Worm (Caenorhabditis elegans): ENCODE results near the gene C03H5.9.
A peak's percentile ranks its signal among the peaks of the same experiment; 100 is the strongest.

The C03H5.9 gene

ce11 chrII:378351-378750 is at the start of gene C03H5.9:
Gene C03H5.9, plus strand, starts transcription at chrII:378651.
- TF ChIP-seq nhr-76 (tag; optimal IDR thresholded peaks at IDR 0.05): no peak
- TF ChIP-seq nhr-12 (tag; optimal IDR thresholded peaks at IDR 0.05): no peak
- TF ChIP-seq mdl-1 (tag; optimal IDR thresholded peaks at IDR 0.05): no peak
- no peak for TF ChIP-seq unc-62 (GFP tag; optimal IDR thresholded peaks at IDR 0.05)
- no peak for TF ChIP-seq eor-1 (tag; optimal IDR thresholded peaks at IDR 0.05)
- TF ChIP-seq zag-1 (tag; optimal IDR thresholded peaks at IDR 0.05): no peak
- TF ChIP-seq egl-5 (tag; optimal IDR thresholded peaks at IDR 0.05): no peak
- no peak for TF ChIP-seq mml-1 (tag; optimal IDR thresholded peaks at IDR 0.05)
- no peak for TF ChIP-seq nhr-28 (tag; optimal IDR thresholded peaks at IDR 0.05)
- no peak for TF ChIP-seq ceh-16 (tag; optimal IDR thresholded peaks at IDR 0.05)
- no peak for TF ChIP-seq ZK546.5 (tag; optimal IDR thresholded peaks at IDR 0.05)
- no peak for TF ChIP-seq ztf-11 (tag; optimal IDR thresholded peaks at IDR 0.05)
- no peak for TF ChIP-seq fos-1 (tag; optimal IDR thresholded peaks at IDR 0.05)
- TF ChIP-seq tbx-2 (tag; optimal IDR thresholded peaks at IDR 0.05): no peak
- no peak for TF ChIP-seq elt-1 (tag; optimal IDR thresholded peaks at IDR 0.05)

DNA sequence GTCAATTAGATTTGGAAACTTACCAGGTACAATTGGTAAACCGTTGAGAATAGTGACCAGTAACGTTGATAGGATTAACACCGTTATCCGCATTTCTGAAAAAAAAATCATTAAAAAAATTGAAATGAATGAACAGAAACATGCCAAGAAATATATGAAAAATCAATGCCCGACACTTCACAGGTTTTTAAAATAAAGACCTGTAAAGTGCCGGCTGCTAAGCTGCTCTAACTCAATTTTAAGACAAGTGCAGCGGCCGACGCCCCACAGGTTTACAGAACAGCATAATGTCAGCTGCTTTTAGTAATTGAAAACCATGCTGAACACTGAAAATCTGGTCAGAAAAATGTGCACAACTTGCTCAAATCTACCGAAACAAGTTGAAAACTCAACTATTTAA is 46.0 kb upstream of the C03H5.9 start, which contains the start of gene cbn-1:
cbn-1 (minus strand) TSS at position 101 of the 400 bp plus-strand sequence.
- no peak for TF ChIP-seq egl-5 (tag; optimal IDR thresholded peaks at IDR 0.05)

ce11 chrII:333853-334449 is 44.5 kb upstream of the C03H5.9 start:
- peak; percentile 34 for TF ChIP-seq elt-2 (tag; optimal IDR thresholded peaks at IDR 0.05)
- TF ChIP-seq nhr-23 (tag; optimal IDR thresholded peaks at IDR 0.05): peak; percentile 15
- TF ChIP-seq egl-5 (tag; optimal IDR thresholded peaks at IDR 0.05): no peak

DNA sequence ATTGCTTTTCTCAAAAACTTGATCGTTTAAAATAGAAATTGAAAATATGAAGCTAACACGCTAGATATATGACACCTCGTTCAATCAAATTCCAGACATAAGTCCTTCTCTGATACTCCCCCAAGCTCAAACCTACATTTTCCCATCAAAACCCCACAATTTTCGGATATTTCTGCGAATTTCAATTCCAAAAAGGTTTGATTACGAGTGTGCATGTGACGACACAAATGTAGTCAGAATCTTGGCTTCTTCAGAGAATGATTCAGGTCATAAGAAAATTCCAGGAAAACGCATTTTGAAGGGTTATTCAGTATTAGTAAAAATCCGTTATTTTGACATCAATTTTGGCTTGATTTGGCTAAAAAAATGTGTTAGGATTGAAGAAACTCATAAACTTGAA is 43.6 kb upstream of the C03H5.9 start:
- TF ChIP-seq egl-5 (tag; optimal IDR thresholded peaks at IDR 0.05): no peak
- no peak for TF ChIP-seq ztf-4 (tag; optimal IDR thresholded peaks at IDR 0.05)
- no peak for TF ChIP-seq zag-1 (tag; optimal IDR thresholded peaks at IDR 0.05)
- TF ChIP-seq nhr-67 (tag; optimal IDR thresholded peaks at IDR 0.05): no peak
- TF ChIP-seq nhr-43 (tag; optimal IDR thresholded peaks at IDR 0.05; ENCODE audit: poor library complexity, severe bottlenecking): no peak
- no peak for TF ChIP-seq egl-27 (tag; optimal IDR thresholded peaks at IDR 0.05)
- no peak for TF ChIP-seq elt-1 (tag; optimal IDR thresholded peaks at IDR 0.05)
- no peak for TF ChIP-seq hmg-11 (tag; optimal IDR thresholded peaks at IDR 0.05)
- no peak for TF ChIP-seq lsy-12 (tag; optimal IDR thresholded peaks at IDR 0.05)
- TF ChIP-seq unc-39 (tag; optimal IDR thresholded peaks at IDR 0.05): no peak

ce11 chrII:337233-337832 is 41.1 kb upstream of the C03H5.9 start, which contains the start of gene cpn-2:
Gene cpn-2, plus strand, starts transcription at chrII:337782.
- TF ChIP-seq nhr-76 (tag; optimal IDR thresholded peaks at IDR 0.05): no peak
- TF ChIP-seq unc-39 (tag; optimal IDR thresholded peaks at IDR 0.05): no peak
- TF ChIP-seq elt-2 (tag; optimal IDR thresholded peaks at IDR 0.05): no peak
- TF ChIP-seq egl-5 (tag; optimal IDR thresholded peaks at IDR 0.05): no peak
- no peak for TF ChIP-seq unc-62 (GFP tag; optimal IDR thresholded peaks at IDR 0.05)
- TF ChIP-seq pqm-1 (tag; optimal IDR thresholded peaks at IDR 0.05): no peak

DNA sequence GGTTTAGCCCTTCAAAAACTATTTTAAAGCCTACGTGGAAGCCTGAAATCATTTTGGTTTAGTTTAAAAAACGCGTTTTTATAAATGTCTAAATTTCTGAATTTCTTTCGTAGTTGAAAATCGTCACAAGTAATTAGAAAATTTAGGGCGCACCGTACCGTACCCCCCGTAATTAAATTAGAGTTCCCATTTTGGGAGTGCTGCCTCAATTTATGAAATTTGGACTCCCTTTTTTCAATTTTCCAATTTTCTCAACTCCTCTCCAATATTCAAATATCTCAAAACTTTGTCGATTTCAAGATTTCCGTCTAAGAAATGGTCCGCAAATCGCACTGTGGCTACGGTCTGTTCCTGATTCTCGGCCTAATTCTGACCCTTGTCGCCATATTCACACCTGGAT is 38.2 kb upstream of the C03H5.9 start, which contains the start of gene clc-31:
clc-31 (plus strand) TSS at position 301 of the 400 bp plus-strand sequence.
- no peak for TF ChIP-seq skn-1 (tag; optimal IDR thresholded peaks at IDR 0.05)
- no peak for TF ChIP-seq hmg-11 (tag; optimal IDR thresholded peaks at IDR 0.05)
- no peak for TF ChIP-seq lsy-12 (tag; optimal IDR thresholded peaks at IDR 0.05)
- TF ChIP-seq nhr-11 (tag; optimal IDR thresholded peaks at IDR 0.05): no peak
- TF ChIP-seq ZK546.5 (tag; optimal IDR thresholded peaks at IDR 0.05): no peak
- no peak for TF ChIP-seq mml-1 (tag; optimal IDR thresholded peaks at IDR 0.05)
- TF ChIP-seq snpc-4 (tag; optimal IDR thresholded peaks at IDR 0.05): no peak
- no peak for TF ChIP-seq nhr-23 (tag; optimal IDR thresholded peaks at IDR 0.05)
- TF ChIP-seq nhr-67 (tag; optimal IDR thresholded peaks at IDR 0.05): no peak
- TF ChIP-seq tbx-2 (tag; optimal IDR thresholded peaks at IDR 0.05): no peak
- no peak for TF ChIP-seq ceh-16 (tag; optimal IDR thresholded peaks at IDR 0.05)
- TF ChIP-seq aly-2 (tag; optimal IDR thresholded peaks at IDR 0.05): no peak
